Worm (Caenorhabditis elegans) whole organism, young adult: Measurements from ENCODE around the gene bpnt-1.
A peak's percentile ranks its signal among the peaks of the same experiment; 100 is the strongest.

ENCODE experiments used
- B0336.3 ChIP-seq: fragments of 200-800 bp; sonication (Bioruptor generic); IDR thresholded peaks from 2 replicates; pipeline ENCODE4 v1.3.6; 2022; ENCODE audit warnings: missing genetic modification characterization, missing compliant biosample characterization
- C17E4.6 ChIP-seq: fragments of 200-800 bp; sonication (Bioruptor generic); IDR thresholded peaks from 2 replicates; pipeline ENCODE4 v1.3.6; 2022; ENCODE audit warnings: missing genetic modification reagents, missing genetic modification characterization, missing compliant biosample characterization
- F10E7.11 ChIP-seq: sonication (generic microtip); optimal IDR thresholded peaks from 2 replicates; lab custom pipeline; 2017; ENCODE audit warnings: mild to moderate bottlenecking, missing genetic modification characterization, moderate library complexity, missing compliant biosample characterization
- F23B12.7 ChIP-seq: sonication (generic microtip); optimal IDR thresholded peaks from 2 replicates; lab custom pipeline; 2017; ENCODE audit warnings: missing genetic modification characterization, mild to moderate bottlenecking, missing compliant biosample characterization, antibody characterized with exemption, moderate library complexity; ENCODE audit not compliant: insufficient read depth
- Y67H2A.10 ChIP-seq: fragments of 200-800 bp; sonication (Bioruptor generic); conservative IDR thresholded peaks from 2 replicates; pipeline ENCODE4 v1.3.6; 2022; ENCODE audit warnings: missing genetic modification reagents, missing genetic modification characterization, missing compliant biosample characterization
- ZK185.1 ChIP-seq: sonication (generic microtip); optimal IDR thresholded peaks from 2 replicates; lab custom pipeline; 2016; ENCODE audit warnings: mild to moderate bottlenecking, missing genetic modification characterization, missing compliant biosample characterization; ENCODE audit not compliant: poor library complexity, severe bottlenecking
- aptf-2 ChIP-seq: fragments of 200-800 bp; sonication (Bioruptor generic); conservative IDR thresholded peaks from 2 replicates; pipeline ENCODE4 v1.3.6; 2022; ENCODE audit warnings: missing genetic modification reagents, missing genetic modification characterization, missing compliant biosample characterization
- atf-7 ChIP-seq: sonication (generic microtip); optimal IDR thresholded peaks from 2 replicates; lab custom pipeline; 2017; ENCODE audit warnings: mild to moderate bottlenecking, missing genetic modification characterization, missing compliant biosample characterization
- ceh-100 ChIP-seq: fragments of 200-800 bp; sonication (Bioruptor generic); IDR thresholded peaks from 2 replicates; pipeline ENCODE4 v1.3.6; 2022; ENCODE audit warnings: missing genetic modification reagents, missing genetic modification characterization, missing compliant biosample characterization
- die-1 ChIP-seq: sonication (generic microtip); optimal IDR thresholded peaks from 2 replicates; lab custom pipeline; 2016; ENCODE audit warnings: missing genotype, mild to moderate bottlenecking, missing genetic modification characterization, missing compliant biosample characterization
- dox-1 ChIP-seq: fragments of 200-800 bp; sonication (Bioruptor generic); IDR thresholded peaks from 2 replicates; pipeline ENCODE4 v1.3.6; 2022; ENCODE audit warnings: missing genetic modification reagents, missing genetic modification characterization, missing compliant biosample characterization
- dpl-1 ChIP-seq: fragments of 150-350 bp; optimal IDR thresholded peaks from 2 replicates; lab custom pipeline; 2014; ENCODE audit warnings: missing biosample characterization, missing genetic modification reagents, missing genetic modification characterization
- hmg-20 ChIP-seq: fragments of 200-800 bp; sonication (Bioruptor generic); IDR thresholded peaks from 2 replicates; pipeline ENCODE4 v1.3.6; 2022; ENCODE audit warnings: missing genetic modification reagents, missing genetic modification characterization, missing compliant biosample characterization
- hrde-1 ChIP-seq: sonication (generic microtip); optimal IDR thresholded peaks from 2 replicates; lab custom pipeline; 2016; ENCODE audit warnings: missing genetic modification characterization, mild to moderate bottlenecking, missing compliant biosample characterization, moderate library complexity, missing genotype, missing genetic modification reagents, borderline replicate concordance
- lag-1 ChIP-seq: fragments of 200-800 bp; sonication (Bioruptor generic); IDR thresholded peaks from 2 replicates; pipeline ENCODE4 v1.3.6; 2022; ENCODE audit warnings: missing genetic modification reagents, missing genetic modification characterization, missing compliant biosample characterization
- let-607 ChIP-seq, 2 experiments: fragments of 200-800 bp in 1 of 2; sonication (Bioruptor generic) in 1 of 2; sonication (generic microtip) in 1 of 2; optimal IDR thresholded peaks; 2 replicates each; lab custom pipeline; 2016 to 2018; ENCODE audit warnings: mild to moderate bottlenecking in 2 of 2, missing compliant biosample characterization in 2 of 2, missing genetic modification characterization in 2 of 2, moderate library complexity in 2 of 2, missing genotype in 1 of 2
- lin-40 ChIP-seq: sonication (generic microtip); optimal IDR thresholded peaks from 2 replicates; lab custom pipeline; 2016; ENCODE audit warnings: missing genetic modification characterization, mild to moderate bottlenecking, missing compliant biosample characterization, missing genotype, missing genetic modification reagents
- lsy-27 ChIP-seq: sonication (generic microtip); optimal IDR thresholded peaks from 2 replicates; lab custom pipeline; 2017; ENCODE audit warnings: missing genetic modification characterization, mild to moderate bottlenecking, missing compliant biosample characterization, antibody characterized with exemption, missing genotype, borderline replicate concordance; ENCODE audit not compliant: insufficient read depth
- mel-28 ChIP-seq: sonication (generic microtip); optimal IDR thresholded peaks from 2 replicates; lab custom pipeline; 2016; ENCODE audit warnings: borderline replicate concordance, mild to moderate bottlenecking, missing genetic modification characterization, missing compliant biosample characterization
- nfya-1 ChIP-seq: sonication (generic microtip); optimal IDR thresholded peaks from 2 replicates; lab custom pipeline; 2017; ENCODE audit warnings: antibody characterized with exemption, missing compliant biosample characterization, missing genetic modification characterization, borderline replicate concordance; ENCODE audit not compliant: insufficient read depth
- nhr-80 ChIP-seq: sonication (generic microtip); optimal IDR thresholded peaks from 2 replicates; lab custom pipeline; 2016; ENCODE audit warnings: missing genetic modification characterization, missing compliant biosample characterization
- pha-4 ChIP-seq: fragments of 150-350 bp; sonication (generic microtip); optimal IDR thresholded peaks from 2 replicates; lab custom pipeline; 2014; ENCODE audit warnings: missing biosample characterization, missing genetic modification reagents, missing genetic modification characterization
- rec-8 ChIP-seq, 2 experiments: sonication (generic microtip); optimal IDR thresholded peaks; 2 replicates each; lab custom pipeline; 2016; ENCODE audit warnings: mild to moderate bottlenecking in 2 of 2, missing genetic modification characterization in 2 of 2, missing genetic modification reagents in 2 of 2, missing genotype in 2 of 2, missing biosample characterization in 1 of 2, missing compliant biosample characterization in 1 of 2, moderate library complexity in 1 of 2
- repo-1 ChIP-seq: sonication (generic microtip); optimal IDR thresholded peaks from 2 replicates; lab custom pipeline; 2017; ENCODE audit warnings: mild to moderate bottlenecking, missing genetic modification characterization, missing compliant biosample characterization
- sdz-38 ChIP-seq: sonication (generic microtip); optimal IDR thresholded peaks from 2 replicates; lab custom pipeline; 2016; ENCODE audit warnings: missing genotype, missing genetic modification characterization, missing compliant biosample characterization
- sea-2 ChIP-seq: fragments of 200-800 bp; sonication (Bioruptor generic); IDR thresholded peaks from 2 replicates; pipeline ENCODE4 v1.3.6; 2022; ENCODE audit warnings: missing genetic modification characterization, missing compliant biosample characterization
- snpc-3.4 ChIP-seq: sonication (generic microtip); optimal IDR thresholded peaks from 2 replicates; lab custom pipeline; 2017; ENCODE audit warnings: missing genetic modification characterization, mild to moderate bottlenecking, missing compliant biosample characterization, antibody characterized with exemption, moderate library complexity, missing genotype, missing genetic modification reagents
- snpc-4 ChIP-seq, 5 experiments: fragments of 150-350 bp in 1 of 5; sonication (generic microtip) in 4 of 5; optimal IDR thresholded peaks; 2 replicates each; lab custom pipeline; 2014 to 2018; ENCODE audit warnings: missing genetic modification characterization in 5 of 5, missing biosample characterization in 3 of 5, antibody characterized with exemption in 2 of 5, mild to moderate bottlenecking in 2 of 5, missing compliant biosample characterization in 2 of 5, missing genotype in 2 of 5, moderate library complexity in 2 of 5, missing genetic modification reagents in 1 of 5
- tlf-1 ChIP-seq: fragments of 200-800 bp; sonication (Bioruptor generic); optimal IDR thresholded peaks from 2 replicates; lab custom pipeline; 2018; ENCODE audit warnings: mild to moderate bottlenecking, missing genetic modification characterization, missing compliant biosample characterization
- unc-62 ChIP-seq: fragments of 150-350 bp; optimal IDR thresholded peaks from 2 replicates; lab custom pipeline; 2014; ENCODE audit warnings: missing biosample characterization, missing genetic modification reagents, missing genetic modification characterization
- xnd-1 ChIP-seq: sonication (generic microtip); optimal IDR thresholded peaks from 2 replicates; lab custom pipeline; 2016; ENCODE audit warnings: missing genotype, missing genetic modification reagents, missing genetic modification characterization, missing compliant biosample characterization
- zim-3 ChIP-seq: sonication (generic microtip); optimal IDR thresholded peaks from 2 replicates; lab custom pipeline; 2017; ENCODE audit warnings: mild to moderate bottlenecking, missing genetic modification characterization, moderate library complexity, missing compliant biosample characterization
- ztf-3 ChIP-seq: fragments of 200-800 bp; sonication (Bioruptor generic); optimal IDR thresholded peaks from 2 replicates; lab custom pipeline; 2018; ENCODE audit warnings: mild to moderate bottlenecking, missing genetic modification characterization, missing compliant biosample characterization
- ztf-6 ChIP-seq: fragments of 200-800 bp; sonication (Bioruptor generic); IDR thresholded peaks from 2 replicates; pipeline ENCODE4 v1.3.6; 2022; ENCODE audit warnings: missing genetic modification reagents, missing genetic modification characterization, missing compliant biosample characterization

The bpnt-1 gene

DNA sequence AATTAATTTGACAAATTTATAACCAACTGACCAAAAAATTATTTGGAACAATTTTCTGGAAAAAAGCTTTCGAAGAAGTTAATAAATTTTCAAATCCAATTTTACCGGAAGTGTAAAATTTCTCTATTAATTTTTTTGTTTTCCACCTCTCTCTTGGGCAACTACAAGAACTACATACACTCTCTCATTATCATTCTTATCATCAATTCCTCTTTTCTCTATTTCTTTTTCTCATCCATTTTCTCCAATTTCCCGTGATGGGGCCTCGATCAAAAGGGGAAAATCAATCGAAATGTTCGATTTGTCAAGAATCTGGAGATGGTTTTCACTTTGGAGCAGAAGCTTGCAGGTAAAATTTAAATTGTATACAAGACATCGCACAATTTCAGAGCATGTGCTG, 13.1 kb downstream of the bpnt-1 start, which contains the start of gene nhr-109:
Gene nhr-109, plus strand, starts transcription at position 222 of the 400 bp plus-strand sequence.
- no peak for TF ChIP-seq tlf-1 (GFP tag; lab: Kevin White, UChicago)
- TF ChIP-seq nhr-80 (tag; lab: Kevin White, UChicago): peak; percentile 39
- no peak for TF ChIP-seq repo-1 (tag; lab: Kevin White, UChicago)
- no peak for TF ChIP-seq ceh-100 (GFP tag; lab: Robert Waterston, UW)
- no peak for TF ChIP-seq sdz-38 (tag; lab: Kevin White, UChicago)
- TF ChIP-seq snpc-3.4 (tag; lab: Kevin White, UChicago): no peak
- TF ChIP-seq, all 124 proteins: peak for 1

DNA sequence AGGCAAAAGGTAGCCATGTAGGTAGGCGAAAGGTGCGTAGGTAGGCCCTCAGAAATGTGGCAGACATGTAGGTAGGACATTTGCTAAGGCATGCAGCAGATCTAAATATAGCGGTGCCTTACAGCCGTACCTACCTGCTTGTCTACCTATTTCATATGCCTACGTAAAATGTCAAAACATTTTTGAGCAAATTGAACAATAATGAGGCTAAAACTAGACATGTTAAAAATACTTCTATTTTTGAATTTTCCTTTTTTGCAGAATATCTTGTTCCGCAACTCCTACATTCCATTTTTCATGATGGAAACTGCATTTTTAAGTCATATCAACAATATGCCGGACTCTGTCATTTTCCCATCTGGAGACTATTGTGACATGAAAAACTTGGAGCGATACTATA, 14.2 kb downstream of the bpnt-1 start:
- TF ChIP-seq pha-4 (tag; lab: Kevin White, UChicago) (no peak), B0336.3 (GFP tag; lab: Robert Waterston, UW) (no peak), C17E4.6 (GFP tag; lab: Robert Waterston, UW) (no peak), F23B12.7 (tag; lab: Kevin White, UChicago) (no peak), ztf-6 (no peak), lsy-27 (tag; lab: Kevin White, UChicago) (no peak), dpl-1 (GFP tag; lab: Kevin White, UChicago) (no peak), nfya-1 (tag; lab: Kevin White, UChicago) (no peak), snpc-4 (GFP tag; optimal IDR thresholded peaks at IDR 0.05; lab: Kevin White, UChicago) (no peak), snpc-4 (tag; optimal IDR thresholded peaks at IDR 0.05; lab: Kevin White, UChicago) (no peak), mel-28 (no peak), ZK185.1 (tag; lab: Kevin White, UChicago) (no peak)

DNA sequence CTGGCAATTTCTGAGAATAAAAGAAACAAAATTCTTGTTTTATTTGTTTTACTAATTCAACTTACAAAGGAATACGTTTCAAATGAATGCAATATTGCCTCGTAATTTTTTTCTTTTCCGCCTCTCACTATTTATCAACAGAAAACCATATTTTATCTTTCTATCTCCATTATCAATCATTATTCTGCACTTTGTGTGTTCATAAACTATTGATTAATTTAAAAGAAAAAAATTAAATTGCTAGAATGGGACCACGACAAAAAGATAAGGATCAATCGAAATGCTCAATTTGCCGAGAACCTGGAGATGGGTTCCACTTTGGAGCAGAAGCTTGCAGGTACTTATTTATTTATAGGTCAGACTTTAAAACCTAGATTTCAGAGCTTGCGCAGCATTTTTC, 15.1 kb downstream of the bpnt-1 start, which contains the start of gene nhr-273:
Gene nhr-273, plus strand, starts transcription at position 167 of the 400 bp plus-strand sequence.
- TF ChIP-seq xnd-1 (tag; lab: Kevin White, UChicago) (no peak), unc-62 (GFP tag; lab: Kevin White, UChicago) (no peak), lin-40 (tag; lab: Kevin White, UChicago) (peak; percentile 9), hrde-1 (tag; lab: Kevin White, UChicago) (no peak)

DNA sequence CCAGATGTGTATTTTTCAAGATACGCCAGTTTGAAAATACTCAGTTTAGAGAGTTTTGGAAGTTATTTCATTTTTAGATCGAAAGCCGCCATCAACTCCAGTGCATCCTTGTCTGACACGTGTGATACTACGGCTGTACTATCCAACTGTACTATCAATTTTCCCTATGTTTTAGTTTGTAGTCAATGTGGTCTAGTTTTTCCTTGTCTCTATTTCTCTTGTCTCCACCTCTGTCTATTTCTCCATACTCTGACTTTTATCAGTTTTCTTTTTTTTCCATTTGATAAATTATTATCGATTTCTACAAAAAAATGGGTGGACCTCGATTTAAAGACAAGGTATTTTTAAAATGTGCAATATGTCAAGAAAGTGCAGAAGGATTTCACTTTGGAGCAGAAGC, 18.5 kb downstream of the bpnt-1 start, which contains the start of gene nhr-16:
Gene nhr-16, plus strand, starts transcription at position 205 of the 400 bp plus-strand sequence.
- TF ChIP-seq F23B12.7 (tag; lab: Kevin White, UChicago) (no peak), atf-7 (tag; lab: Kevin White, UChicago) (no peak), Y67H2A.10 (GFP tag; lab: Robert Waterston, UW) (no peak), hmg-20 (no peak), aptf-2 (GFP tag; lab: Robert Waterston, UW) (no peak), dox-1 (GFP tag; lab: Robert Waterston, UW) (no peak), F10E7.11 (tag; lab: Kevin White, UChicago) (no peak), zim-3 (tag; lab: Kevin White, UChicago) (no peak), rec-8 (tag; optimal IDR thresholded peaks at IDR 0.05; lab: Kevin White, UChicago) (no peak), ztf-3 (GFP tag; lab: Kevin White, UChicago) (no peak), let-607 (tag; optimal IDR thresholded peaks at IDR 0.05; lab: Kevin White, UChicago) (no peak), snpc-3.4 (tag; lab: Kevin White, UChicago) (no peak), die-1 (tag; lab: Kevin White, UChicago) (no peak), lag-1 (GFP tag; lab: Robert Waterston, UW) (no peak), sea-2 (GFP tag; lab: Robert Waterston, UW) (no peak)
